Worm (Caenorhabditis elegans): Measurements from ENCODE around the gene chil-5.

The chil-5 gene

DNA sequence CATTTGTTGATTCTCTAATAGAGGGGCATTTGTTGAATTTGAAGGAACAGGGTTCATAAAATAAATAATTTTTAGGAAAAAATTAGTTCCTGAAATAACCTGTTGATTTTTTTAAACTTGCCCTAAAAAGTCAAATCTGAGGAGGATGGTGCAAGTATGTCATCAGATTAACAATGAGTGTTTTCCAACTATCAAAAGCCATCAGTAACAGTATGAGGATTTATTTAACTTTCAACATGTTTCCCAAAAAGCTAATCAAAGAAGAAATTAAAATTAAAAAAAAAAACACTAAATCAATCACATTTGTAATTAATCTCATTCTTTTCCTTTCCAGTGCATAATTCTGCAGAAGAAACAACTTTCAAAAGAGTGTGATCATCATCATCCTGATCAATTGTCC lies at the start of gene chil-5:
TSS of gene chil-5 (minus strand) at position 101 of the 400 bp plus-strand sequence.
- TF ChIP-seq sea-1 (GFP tag; conservative IDR thresholded peaks at IDR 0.05) (no peak), ceh-36 (tag; optimal IDR thresholded peaks at IDR 0.05) (no peak), ceh-13 (GFP tag; optimal IDR thresholded peaks at IDR 0.05) (no peak)

DNA sequence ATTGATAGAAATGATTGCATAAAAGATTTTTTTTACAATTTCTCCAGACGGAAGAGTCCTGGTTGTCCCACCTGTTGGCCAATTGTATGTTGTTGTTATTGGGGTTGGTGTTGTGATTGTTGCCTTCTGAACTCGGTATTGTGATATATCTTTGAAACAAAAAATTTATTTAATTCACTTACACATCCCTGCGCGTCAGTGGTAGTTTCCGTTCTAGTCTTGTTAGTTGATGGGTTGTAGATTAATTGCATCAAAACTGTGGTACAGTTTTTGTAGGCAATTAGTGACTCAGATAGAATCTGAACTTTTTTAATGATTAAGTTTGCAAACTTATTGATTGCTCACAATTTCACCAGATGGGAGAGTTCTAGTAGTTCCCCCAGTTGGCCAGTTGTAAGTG lies 45.0 kb upstream of the chil-5 start:
- TF ChIP-seq flt-1 (GFP tag; IDR thresholded peaks at IDR 0.05) (no peak), ceh-36 (tag; optimal IDR thresholded peaks at IDR 0.05) (no peak), ceh-13 (GFP tag; optimal IDR thresholded peaks at IDR 0.05) (no peak), sea-1 (GFP tag; conservative IDR thresholded peaks at IDR 0.05) (no peak), ets-7 (tag; optimal IDR thresholded peaks at IDR 0.05) (no peak), tbx-11 (GFP tag; IDR thresholded peaks at IDR 0.05) (no peak), aly-1 (tag; optimal IDR thresholded peaks at IDR 0.05) (no peak), B0310.2 (tag; optimal IDR thresholded peaks at IDR 0.05) (no peak), hnd-1 (tag; optimal IDR thresholded peaks at IDR 0.05) (no peak), tra-4 (tag; optimal IDR thresholded peaks at IDR 0.05) (no peak), scrt-1 (GFP tag; IDR thresholded peaks at IDR 0.05) (no peak), hmbx-1 (tag; optimal IDR thresholded peaks at IDR 0.05) (no peak), hmg-4 (GFP tag; optimal IDR thresholded peaks at IDR 0.05) (no peak), ama-1 (optimal IDR thresholded peaks at IDR 0.05) (no peak), F13C5.2 (tag; optimal IDR thresholded peaks at IDR 0.05) (no peak), pes-1 (GFP tag; IDR thresholded peaks at IDR 0.05) (no peak), tbx-37 (GFP tag; conservative IDR thresholded peaks at IDR 0.05) (no peak)

DNA sequence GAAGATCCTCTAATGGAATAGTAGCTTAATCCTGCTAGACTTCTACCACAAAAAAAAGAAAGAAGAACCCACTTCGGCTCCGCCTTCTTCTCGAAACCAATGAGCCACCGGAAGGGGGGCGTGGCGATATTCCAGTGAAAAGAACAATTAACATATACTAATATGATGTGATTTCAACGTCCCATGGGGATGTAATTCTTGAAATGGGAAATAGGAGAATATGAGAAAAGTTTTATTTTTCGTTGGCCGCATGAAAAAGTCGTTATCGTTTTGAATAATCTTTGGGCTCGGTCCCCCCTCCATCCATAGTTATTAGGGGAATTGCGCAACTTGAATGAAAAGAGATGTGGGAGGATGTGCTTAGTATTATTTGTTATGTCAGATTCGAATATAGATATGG lies 40.8 kb upstream of the chil-5 start, which contains the start of gene unc-4:
TSS of gene unc-4 (minus strand) at position 101 of the 400 bp plus-strand sequence.
- TF ChIP-seq tra-4 (tag; optimal IDR thresholded peaks at IDR 0.05) (no peak), aly-1 (tag; optimal IDR thresholded peaks at IDR 0.05) (no peak)

DNA sequence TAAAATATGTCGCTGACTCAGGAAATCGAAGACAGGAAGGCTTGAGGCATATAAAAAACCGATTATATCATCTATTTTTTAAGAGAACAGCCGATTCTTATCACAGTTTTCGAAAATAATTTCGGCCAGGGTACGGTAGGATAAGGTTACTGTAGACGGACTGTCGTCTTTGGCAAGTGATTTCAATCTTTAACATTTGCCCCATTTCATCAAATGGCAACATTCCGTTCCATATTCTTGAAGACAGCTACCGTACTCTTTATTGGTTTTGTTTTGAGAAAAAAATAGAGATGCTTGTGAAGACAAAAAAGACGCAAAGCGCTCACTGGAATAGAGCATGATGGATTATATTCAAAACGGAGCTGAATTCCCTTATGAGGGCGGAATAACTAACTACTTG lies 39.3 kb upstream of the chil-5 start:
- TF ChIP-seq ceh-36 (tag; optimal IDR thresholded peaks at IDR 0.05) (no peak), hmbx-1 (tag; optimal IDR thresholded peaks at IDR 0.05) (no peak), hmg-4 (GFP tag; optimal IDR thresholded peaks at IDR 0.05) (no peak), ceh-13 (GFP tag; optimal IDR thresholded peaks at IDR 0.05) (no peak), aly-1 (tag; optimal IDR thresholded peaks at IDR 0.05) (no peak), sea-1 (GFP tag; conservative IDR thresholded peaks at IDR 0.05) (no peak), hnd-1 (tag; optimal IDR thresholded peaks at IDR 0.05) (no peak), ama-1 (optimal IDR thresholded peaks at IDR 0.05) (no peak), flt-1 (GFP tag; IDR thresholded peaks at IDR 0.05) (no peak)

DNA sequence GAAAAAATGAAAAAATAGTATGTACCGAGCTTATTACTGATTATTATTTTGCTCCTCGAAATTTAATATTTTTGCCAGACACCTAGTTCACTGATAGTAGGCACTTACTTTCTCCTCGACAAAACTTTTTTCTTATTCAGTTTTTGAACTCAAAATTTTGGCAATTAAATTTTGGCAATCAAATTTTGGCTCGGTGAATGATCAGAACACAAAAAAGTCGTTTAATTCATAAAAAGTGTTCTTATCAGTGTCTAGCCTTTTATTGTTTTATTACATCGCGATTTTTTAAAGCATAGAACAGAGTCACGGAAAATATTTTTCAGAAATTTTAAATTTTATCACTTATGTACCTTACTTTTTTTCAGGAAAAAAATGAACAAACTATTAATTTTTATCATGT lies 35.7 kb upstream of the chil-5 start:
- TF ChIP-seq tra-4 (tag; optimal IDR thresholded peaks at IDR 0.05) (no peak), pes-1 (GFP tag; IDR thresholded peaks at IDR 0.05) (no peak), hnd-1 (tag; optimal IDR thresholded peaks at IDR 0.05) (no peak), ets-7 (tag; optimal IDR thresholded peaks at IDR 0.05) (no peak), aly-1 (tag; optimal IDR thresholded peaks at IDR 0.05) (no peak), ama-1 (optimal IDR thresholded peaks at IDR 0.05) (no peak), ceh-13 (GFP tag; optimal IDR thresholded peaks at IDR 0.05) (no peak), sea-1 (GFP tag; conservative IDR thresholded peaks at IDR 0.05) (no peak)

DNA sequence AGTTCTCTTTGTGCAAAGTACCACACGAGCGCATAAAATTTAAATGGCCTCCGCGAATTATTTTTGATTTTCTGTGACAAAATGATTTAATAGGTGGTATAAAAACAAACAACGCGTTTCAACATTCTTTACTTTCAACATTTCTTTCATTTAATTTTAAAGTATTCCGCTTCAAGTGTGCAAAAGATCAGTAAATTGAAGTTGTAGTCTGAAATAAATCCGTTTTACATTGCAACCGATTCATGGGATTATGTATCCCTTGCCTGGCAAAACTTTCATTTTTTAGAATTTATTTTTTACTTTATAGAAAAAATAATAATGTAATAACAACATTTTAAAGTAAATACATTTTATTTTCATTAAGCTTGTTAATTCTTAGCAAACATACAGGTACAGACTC lies 35.0 kb upstream of the chil-5 start, which contains the start of gene F26C11.1:
TSS of gene F26C11.1 (plus strand) at position 301 of the 400 bp plus-strand sequence.
- TF ChIP-seq hmg-4 (GFP tag; optimal IDR thresholded peaks at IDR 0.05) = no peak
- TF ChIP-seq ama-1 (optimal IDR thresholded peaks at IDR 0.05) = no peak
- no peak for TF ChIP-seq pes-1 (GFP tag; IDR thresholded peaks at IDR 0.05)
- no peak for TF ChIP-seq ets-7 (tag; optimal IDR thresholded peaks at IDR 0.05)
- TF ChIP-seq flt-1 (GFP tag; IDR thresholded peaks at IDR 0.05) = no peak
- TF ChIP-seq tbx-37 (GFP tag; conservative IDR thresholded peaks at IDR 0.05) = no peak
- no peak for TF ChIP-seq tra-4 (tag; optimal IDR thresholded peaks at IDR 0.05)
- TF ChIP-seq aly-1 (tag; optimal IDR thresholded peaks at IDR 0.05) = no peak
- no peak for TF ChIP-seq scrt-1 (GFP tag; IDR thresholded peaks at IDR 0.05)
- no peak for TF ChIP-seq hmbx-1 (tag; optimal IDR thresholded peaks at IDR 0.05)
- TF ChIP-seq ceh-36 (tag; optimal IDR thresholded peaks at IDR 0.05) = no peak

DNA sequence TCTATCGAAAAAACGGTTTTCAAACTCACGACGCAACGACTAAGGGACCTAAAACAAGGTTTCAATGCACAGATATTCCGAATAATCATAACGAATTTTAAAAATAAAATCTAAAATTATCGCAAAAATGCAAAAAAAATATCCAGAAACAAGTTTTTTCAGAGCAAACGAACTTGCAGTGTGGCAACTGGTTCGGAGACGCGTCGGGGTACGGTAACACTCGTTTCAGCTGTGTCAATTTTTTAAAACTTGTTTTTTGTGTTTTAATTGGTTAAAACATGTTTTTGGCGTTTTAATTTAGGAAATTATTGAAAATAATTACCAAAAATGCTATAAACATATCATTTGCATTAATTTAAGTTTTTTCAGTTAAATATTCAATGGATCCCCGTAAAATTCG lies 32.9 kb upstream of the chil-5 start, which contains the start of gene C08H9.16:
TSS of gene C08H9.16 (plus strand) at position 370 of the 400 bp plus-strand sequence.
- no peak for TF ChIP-seq flt-1 (GFP tag; IDR thresholded peaks at IDR 0.05)
- no peak for TF ChIP-seq tbx-37 (GFP tag; conservative IDR thresholded peaks at IDR 0.05)
- no peak for TF ChIP-seq B0310.2 (tag; optimal IDR thresholded peaks at IDR 0.05)
- TF ChIP-seq hmbx-1 (tag; optimal IDR thresholded peaks at IDR 0.05) = no peak
- no peak for TF ChIP-seq sea-1 (GFP tag; conservative IDR thresholded peaks at IDR 0.05)
- TF ChIP-seq ama-1 (optimal IDR thresholded peaks at IDR 0.05) = no peak
- no peak for TF ChIP-seq scrt-1 (GFP tag; IDR thresholded peaks at IDR 0.05)
- no peak for TF ChIP-seq pes-1 (GFP tag; IDR thresholded peaks at IDR 0.05)
- no peak for TF ChIP-seq tbx-11 (GFP tag; IDR thresholded peaks at IDR 0.05)
- no peak for TF ChIP-seq F13C5.2 (tag; optimal IDR thresholded peaks at IDR 0.05)
- TF ChIP-seq aly-1 (tag; optimal IDR thresholded peaks at IDR 0.05) = no peak
- no peak for TF ChIP-seq ceh-13 (GFP tag; optimal IDR thresholded peaks at IDR 0.05)
- TF ChIP-seq hnd-1 (tag; optimal IDR thresholded peaks at IDR 0.05) = no peak
- TF ChIP-seq hmg-4 (GFP tag; optimal IDR thresholded peaks at IDR 0.05) = no peak
- TF ChIP-seq ets-7 (tag; optimal IDR thresholded peaks at IDR 0.05) = no peak
- no peak for TF ChIP-seq ceh-36 (tag; optimal IDR thresholded peaks at IDR 0.05)
- TF ChIP-seq tra-4 (tag; optimal IDR thresholded peaks at IDR 0.05) = no peak

DNA sequence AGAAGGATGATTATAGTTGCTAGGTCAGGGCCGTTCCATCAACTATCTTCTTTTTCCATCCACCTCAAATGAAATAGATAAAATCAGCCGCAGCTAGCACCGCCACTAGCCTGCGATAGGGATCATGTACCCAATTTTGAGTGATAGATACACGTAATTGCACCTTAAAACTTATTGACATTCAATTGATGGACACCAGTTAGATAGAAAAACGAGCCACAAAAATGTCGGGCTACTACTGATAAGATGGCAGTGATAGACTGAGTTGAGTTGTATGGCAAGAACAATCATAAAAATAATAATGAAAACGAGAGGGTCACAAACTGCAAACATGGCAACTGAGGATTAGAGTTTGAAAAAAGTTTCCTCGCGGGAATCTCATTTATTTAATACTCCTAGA lies 32.3 kb upstream of the chil-5 start:
- TF ChIP-seq ceh-13 (GFP tag; optimal IDR thresholded peaks at IDR 0.05) = no peak
- no peak for TF ChIP-seq pes-1 (GFP tag; IDR thresholded peaks at IDR 0.05)
- TF ChIP-seq tra-4 (tag; optimal IDR thresholded peaks at IDR 0.05) = no peak
- no peak for TF ChIP-seq aly-1 (tag; optimal IDR thresholded peaks at IDR 0.05)
- no peak for TF ChIP-seq flt-1 (GFP tag; IDR thresholded peaks at IDR 0.05)

All from whole organism, early embryonic.